Worm (Caenorhabditis elegans) whole organism, young adult: ENCODE results near the gene ceh-13.

Experiments
- F49E8.2 ChIP-seq: sonication (generic microtip); optimal IDR thresholded peaks from 3 replicates; lab custom pipeline; 2017; ENCODE audit warnings: missing genetic modification characterization, mild to moderate bottlenecking, missing compliant biosample characterization, antibody characterized with exemption, moderate library complexity; ENCODE audit not compliant: insufficient read depth
- Y79H2A.3 ChIP-seq: fragments of 200-800 bp; sonication (Bioruptor generic); conservative IDR thresholded peaks from 2 replicates; pipeline ENCODE4 v1.3.6; 2022; ENCODE audit warnings: missing genetic modification reagents, missing genetic modification characterization, missing compliant biosample characterization
- ceh-27 ChIP-seq: fragments of 200-800 bp; sonication (Bioruptor generic); optimal IDR thresholded peaks from 2 replicates; lab custom pipeline; 2018; ENCODE audit warnings: mild to moderate bottlenecking, missing genetic modification characterization, moderate library complexity, missing compliant biosample characterization
- nhr-179 ChIP-seq: sonication (generic microtip); optimal IDR thresholded peaks from 2 replicates; lab custom pipeline; 2016; ENCODE audit warnings: mild to moderate bottlenecking, missing genetic modification characterization, missing compliant biosample characterization
- nhr-27 ChIP-seq: fragments of 200-800 bp; sonication (Bioruptor generic); optimal IDR thresholded peaks from 2 replicates; lab custom pipeline; 2018; ENCODE audit warnings: mild to moderate bottlenecking, missing genetic modification characterization, moderate library complexity, missing compliant biosample characterization
- nhr-80 ChIP-seq: sonication (generic microtip); optimal IDR thresholded peaks from 2 replicates; lab custom pipeline; 2016; ENCODE audit warnings: missing genetic modification characterization, missing compliant biosample characterization
- pha-4 ChIP-seq: fragments of 150-350 bp; sonication (generic microtip); optimal IDR thresholded peaks from 2 replicates; lab custom pipeline; 2014; ENCODE audit warnings: missing biosample characterization, missing genetic modification reagents, missing genetic modification characterization
- snpc-4 ChIP-seq, 5 experiments: fragments of 150-350 bp in 1 of 5; sonication (generic microtip) in 4 of 5; optimal IDR thresholded peaks; 2 replicates each; lab custom pipeline; 2014 to 2018; ENCODE audit warnings: missing genetic modification characterization in 5 of 5, missing biosample characterization in 3 of 5, antibody characterized with exemption in 2 of 5, mild to moderate bottlenecking in 2 of 5, missing compliant biosample characterization in 2 of 5, missing genotype in 2 of 5, moderate library complexity in 2 of 5, missing genetic modification reagents in 1 of 5
- somi-1 ChIP-seq: fragments of 200-800 bp; sonication (Bioruptor generic); optimal IDR thresholded peaks from 2 replicates; lab custom pipeline; 2018; ENCODE audit warnings: mild to moderate bottlenecking, missing genetic modification characterization, missing compliant biosample characterization
- ztf-26 ChIP-seq: sonication (generic microtip); optimal IDR thresholded peaks from 2 replicates; lab custom pipeline; 2017; ENCODE audit warnings: missing genetic modification characterization, missing compliant biosample characterization

- no peak for TF ChIP-seq snpc-4 (GFP tag; optimal IDR thresholded peaks at IDR 0.05; lab: Kevin White, UChicago)
- TF ChIP-seq snpc-4 (tag; optimal IDR thresholded peaks at IDR 0.05; lab: Kevin White, UChicago): no peak
- TF ChIP-seq ztf-26 (tag; lab: Kevin White, UChicago): no peak
- TF ChIP-seq nhr-179 (tag; lab: Kevin White, UChicago): no peak
- TF ChIP-seq ceh-27: no peak
- no peak for TF ChIP-seq F49E8.2 (tag; lab: Kevin White, UChicago)
- no peak for TF ChIP-seq nhr-27 (tag; lab: Kevin White, UChicago)
- no peak for TF ChIP-seq Y79H2A.3 (GFP tag; lab: Robert Waterston, UW)
- TF ChIP-seq nhr-80 (tag; lab: Kevin White, UChicago): no peak
- no peak for TF ChIP-seq somi-1 (GFP tag; lab: Kevin White, UChicago)
- TF ChIP-seq pha-4 (tag; lab: Kevin White, UChicago): no peak
Observed at ce11 chrIII:7559869-7560268, 4.4 kb downstream of the ceh-13 start.
